Fruit fly (Drosophila melanogaster): Measurements from ENCODE around the gene Kpc1.

dm6 chr3R:15181467-15181866, 14.5 kb downstream of the Kpc1 start, which contains the start of gene Mf:
- TF ChIP-seq h (optimal IDR thresholded peaks at IDR 0.05) (no peak), insv (optimal IDR thresholded peaks at IDR 0.05) (no peak), Sin3A (optimal IDR thresholded peaks at IDR 0.05) (no peak)
